Worm (Caenorhabditis elegans) whole organism, young adult: ENCODE data around the gene Y57G11C.8.

Source experiments
- F33H1.4 ChIP-seq: fragments of 200-800 bp; sonication (Bioruptor generic); IDR thresholded peaks from 2 replicates; pipeline ENCODE4 v1.3.6; 2022; ENCODE audit warnings: missing genetic modification reagents, missing genetic modification characterization, missing compliant biosample characterization
- F39B2.1 ChIP-seq: fragments of 200-800 bp; sonication (Bioruptor generic); IDR thresholded peaks from 2 replicates; pipeline ENCODE4 v1.3.6; 2022; ENCODE audit warnings: missing genetic modification reagents, missing genetic modification characterization, missing compliant biosample characterization
- cebp-2 ChIP-seq: fragments of 200-800 bp; sonication (Bioruptor generic); IDR thresholded peaks from 2 replicates; pipeline ENCODE4 v1.3.6; 2022; ENCODE audit warnings: missing genetic modification characterization, missing compliant biosample characterization
- efl-1 ChIP-seq: fragments of 150-350 bp; optimal IDR thresholded peaks from 2 replicates; lab custom pipeline; 2014; ENCODE audit warnings: missing biosample characterization, missing genetic modification reagents, missing genetic modification characterization
- nfya-2 ChIP-seq: fragments of 200-800 bp; sonication (Bioruptor generic); IDR thresholded peaks from 2 replicates; pipeline ENCODE4 v1.3.6; 2022; ENCODE audit warnings: missing genetic modification reagents, missing genetic modification characterization, missing compliant biosample characterization
- xnd-1 ChIP-seq: sonication (generic microtip); optimal IDR thresholded peaks from 2 replicates; lab custom pipeline; 2016; ENCODE audit warnings: missing genotype, missing genetic modification reagents, missing genetic modification characterization, missing compliant biosample characterization

ce11 chrIV:14824201-14824600 lies 42.6 kb downstream of the Y57G11C.8 start:
- TF ChIP-seq nfya-2 (no peak), efl-1 (no peak), F39B2.1 (no peak), cebp-2 (GFP tag; lab: Robert Waterston, UW) (no peak), F33H1.4 (GFP tag; lab: Robert Waterston, UW) (no peak), xnd-1 (tag; lab: Kevin White, UChicago) (no peak)
